Worm (Caenorhabditis elegans) whole organism, L2 larva: ENCODE measurements around the gene ddl-1.

Experiments used
- ama-1 ChIP-seq: fragments of 150-350 bp; optimal IDR thresholded peaks from 2 replicates; lab custom pipeline; 2018; ENCODE audit warnings: inconsistent platforms
- ceh-82 ChIP-seq: fragments of 150-350 bp; optimal IDR thresholded peaks from 2 replicates; lab custom pipeline; 2014; ENCODE audit warnings: missing biosample characterization, missing genetic modification characterization

DNA sequence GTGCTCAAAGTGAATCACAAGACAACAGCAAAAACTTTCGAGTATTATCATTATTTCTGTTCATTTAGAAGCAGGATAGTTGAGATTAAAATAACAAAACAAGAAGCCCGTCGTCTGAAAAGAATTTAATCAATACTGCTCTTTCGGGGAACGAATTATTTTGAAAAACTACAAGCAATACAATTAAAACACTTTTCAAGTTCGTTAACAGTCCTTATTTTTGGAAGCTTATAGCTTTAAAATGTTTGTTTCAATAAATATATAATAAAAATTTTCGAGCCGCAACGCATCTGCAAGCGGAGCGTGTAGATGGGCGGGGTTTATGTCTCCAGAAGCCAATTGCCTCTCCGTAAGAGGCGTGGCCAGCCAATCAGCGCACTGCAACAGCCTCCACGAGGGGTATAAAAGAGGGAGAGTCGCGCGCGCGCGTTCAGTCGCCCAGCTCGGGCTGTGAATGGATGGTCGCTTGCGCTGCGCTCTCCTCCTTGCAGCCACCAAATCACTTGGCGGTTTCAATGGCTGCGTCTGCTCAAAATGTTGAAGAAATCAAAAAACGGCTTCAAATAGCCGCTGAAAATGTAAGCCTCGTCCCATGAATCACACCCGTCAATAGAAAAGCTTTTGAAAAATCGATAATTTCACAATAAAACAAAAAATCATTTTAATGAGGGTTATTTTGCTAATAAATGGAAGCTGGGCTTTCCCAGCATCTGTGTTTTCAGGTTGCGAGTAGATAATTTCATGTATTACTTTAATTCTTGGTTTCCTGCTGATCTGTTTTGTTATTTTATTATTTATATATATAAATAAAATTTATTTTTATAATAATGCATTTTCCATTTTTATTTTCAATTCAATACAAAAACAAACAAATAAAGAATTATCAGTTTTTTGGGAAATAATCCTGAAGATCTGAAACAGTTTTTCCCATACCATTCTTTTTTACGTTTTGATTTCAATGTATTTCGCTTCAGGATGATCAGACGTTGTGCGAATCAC is 12.9 kb upstream of the ddl-1 start, which contains the start of the genes ift-43 and mdt-26:
- TF ChIP-seq ceh-82 (tag; lab: Kevin White, UChicago) (peak; percentile 9), ama-1 (peak; percentile 100)
